Fruit fly (Drosophila melanogaster): ENCODE measurements around the gene CG13033.

DNA sequence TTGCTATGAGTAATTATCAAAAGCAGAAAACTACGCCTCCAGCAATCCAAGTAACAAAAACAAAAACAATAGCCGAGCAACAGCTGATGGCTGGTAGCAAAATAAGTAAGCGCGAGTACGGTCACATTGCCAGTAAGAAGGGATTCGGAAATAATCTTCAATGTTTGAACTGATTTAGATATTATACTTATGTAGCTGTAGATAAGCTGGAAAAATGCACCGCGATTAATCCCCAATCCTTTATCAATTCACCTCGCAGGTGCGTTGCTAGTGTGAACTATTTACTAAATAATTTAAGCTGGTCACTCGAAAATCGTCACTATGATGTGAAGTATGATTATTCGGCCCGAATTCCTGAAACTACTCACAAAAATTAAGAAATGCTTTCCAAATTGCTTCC is 41.6 kb upstream of the CG13033 start, which contains the start of the genes Syx8 and CG32163:
- TF ChIP-seq CG1621 (tag; optimal IDR thresholded peaks at IDR 0.05), result no peak
- no peak for TF ChIP-seq Blimp-1 (GFP tag; optimal IDR thresholded peaks at IDR 0.05)
- no peak for TF ChIP-seq eg (GFP tag; IDR thresholded peaks at IDR 0.05)
- no peak for TF ChIP-seq topi (GFP tag; optimal IDR thresholded peaks at IDR 0.05)
- no peak for TF ChIP-seq OdsH (GFP tag; optimal IDR thresholded peaks at IDR 0.05)

Data from whole organism, prepupa.